Worm (Caenorhabditis elegans) whole organism, L1 larva: ENCODE measurements around the gene T04C12.33.

Experiments used
- C16A3.4 ChIP-seq: fragments of 150-350 bp; optimal IDR thresholded peaks from 2 replicates; lab custom pipeline; 2014; ENCODE audit warnings: missing biosample characterization, missing genetic modification characterization
- C34B4.2 ChIP-seq: sonication (generic microtip); optimal IDR thresholded peaks from 2 replicates; lab custom pipeline; 2017; ENCODE audit warnings: mild to moderate bottlenecking, missing genetic modification characterization, missing compliant biosample characterization
- F16B12.6 ChIP-seq: fragments of 150-350 bp; optimal IDR thresholded peaks from 2 replicates; lab custom pipeline; 2014; ENCODE audit warnings: missing biosample characterization, missing genetic modification characterization
- alr-1 ChIP-seq: fragments of 200-800 bp; sonication (Bioruptor generic); optimal IDR thresholded peaks from 2 replicates; lab custom pipeline; 2018; ENCODE audit warnings: borderline replicate concordance, mild to moderate bottlenecking, missing genetic modification characterization, missing compliant biosample characterization
- aly-2 ChIP-seq: fragments of 150-350 bp; optimal IDR thresholded peaks from 2 replicates; lab custom pipeline; 2014; ENCODE audit warnings: missing biosample characterization, missing genetic modification characterization
- blmp-1 ChIP-seq: fragments of 150-350 bp; optimal IDR thresholded peaks from 2 replicates; lab custom pipeline; 2014; ENCODE audit warnings: missing biosample characterization, missing genetic modification characterization
- ceh-82 ChIP-seq, 3 experiments: fragments of 150-350 bp in 1 of 3; sonication (generic microtip) in 2 of 3; optimal IDR thresholded peaks; 2 replicates each; lab custom pipeline; 2014 to 2017; ENCODE audit warnings: missing biosample characterization in 3 of 3, missing genetic modification characterization in 3 of 3
- ceh-88 ChIP-seq: fragments of 200-800 bp; sonication (Bioruptor generic); IDR thresholded peaks from 2 replicates; pipeline ENCODE4 v1.3.6; 2022; ENCODE audit warnings: missing genetic modification characterization, missing compliant biosample characterization
- ceh-90 ChIP-seq: sonication (generic microtip); optimal IDR thresholded peaks from 2 replicates; lab custom pipeline; 2016; ENCODE audit warnings: missing genetic modification characterization, missing compliant biosample characterization
- ces-1 ChIP-seq: fragments of 150-350 bp; optimal IDR thresholded peaks from 2 replicates; lab custom pipeline; 2014; ENCODE audit warnings: missing biosample characterization, missing genetic modification reagents, missing genetic modification characterization
- dpl-1 ChIP-seq, 3 experiments: fragments of 150-350 bp in 2 of 3; sonication (generic microtip) in 1 of 3; optimal IDR thresholded peaks; 2 replicates each; lab custom pipeline; 2014 to 2017; ENCODE audit warnings: missing biosample characterization in 3 of 3, missing genetic modification characterization in 3 of 3, missing genetic modification reagents in 3 of 3
- dsc-1 ChIP-seq: sonication (generic microtip); optimal IDR thresholded peaks from 2 replicates; lab custom pipeline; 2016; ENCODE audit warnings: mild to moderate bottlenecking, missing genetic modification characterization, missing compliant biosample characterization
- efl-1 ChIP-seq, 4 experiments: fragments of 150-350 bp; optimal IDR thresholded peaks in 3 of 4; peaks in 1 of 4; 1 replicate in 1 of 4; 2 replicates in 3 of 4; lab custom pipeline; 2014; ENCODE audit warnings: missing biosample characterization in 2 of 4, missing genetic modification characterization in 2 of 4, missing genetic modification reagents in 2 of 4
- efl-3 ChIP-seq: fragments of 200-800 bp; sonication (Bioruptor generic); optimal IDR thresholded peaks from 2 replicates; lab custom pipeline; 2018; ENCODE audit warnings: mild to moderate bottlenecking, missing genetic modification characterization, missing compliant biosample characterization
- egl-27 ChIP-seq, 2 experiments: fragments of 150-350 bp in 1 of 2; sonication (generic microtip); optimal IDR thresholded peaks; 3 replicates each; lab custom pipeline; 2017 to 2018; ENCODE audit warnings: missing biosample characterization in 2 of 2, missing genetic modification characterization in 2 of 2, missing genetic modification reagents in 2 of 2
- elt-2 ChIP-seq: sonication (generic microtip); optimal IDR thresholded peaks from 2 replicates; lab custom pipeline; 2016; ENCODE audit warnings: missing genetic modification characterization, mild to moderate bottlenecking, inconsistent platforms, missing compliant biosample characterization, missing genetic modification reagents
- ets-5 ChIP-seq: fragments of 200-800 bp; sonication (Bioruptor generic); IDR thresholded peaks from 2 replicates; pipeline ENCODE4 v1.3.6; 2022; ENCODE audit warnings: missing genetic modification characterization, missing compliant biosample characterization
- fkh-10 ChIP-seq: sonication (generic microtip); optimal IDR thresholded peaks from 2 replicates; lab custom pipeline; 2017; ENCODE audit warnings: missing biosample characterization, missing genetic modification reagents, missing genetic modification characterization
- hlh-17 ChIP-seq: fragments of 200-800 bp; sonication (Bioruptor generic); optimal IDR thresholded peaks from 2 replicates; lab custom pipeline; 2018; ENCODE audit warnings: missing genetic modification characterization, mild to moderate bottlenecking, missing compliant biosample characterization, moderate library complexity, borderline replicate concordance
- hlh-4 ChIP-seq: sonication (generic microtip); optimal IDR thresholded peaks from 2 replicates; lab custom pipeline; 2016; ENCODE audit warnings: mild to moderate bottlenecking, missing genetic modification characterization, missing compliant biosample characterization
- hpl-2 ChIP-seq: fragments of 150-350 bp; optimal IDR thresholded peaks from 2 replicates; lab custom pipeline; 2014; ENCODE audit warnings: missing biosample characterization, missing genetic modification reagents, missing genetic modification characterization
- irx-1 ChIP-seq: sonication (generic microtip); optimal IDR thresholded peaks from 2 replicates; lab custom pipeline; 2016; ENCODE audit warnings: missing genetic modification characterization, missing compliant biosample characterization
- isw-1 ChIP-seq: fragments of 200-800 bp; sonication (Bioruptor generic); IDR thresholded peaks from 2 replicates; pipeline ENCODE4 v1.3.6; 2022; ENCODE audit warnings: missing genetic modification characterization, missing compliant biosample characterization
- lin-14 ChIP-seq: fragments of 200-800 bp; sonication (Bioruptor generic); optimal IDR thresholded peaks from 2 replicates; lab custom pipeline; 2018; ENCODE audit warnings: mild to moderate bottlenecking, missing genetic modification characterization, moderate library complexity, missing compliant biosample characterization
- lin-35 ChIP-seq, 2 experiments: fragments of 150-350 bp; optimal IDR thresholded peaks; 2 replicates each; lab custom pipeline; 2014; ENCODE audit warnings: missing biosample characterization in 2 of 2, missing genetic modification characterization in 2 of 2, missing genetic modification reagents in 2 of 2
- lir-3 ChIP-seq: sonication (generic microtip); optimal IDR thresholded peaks from 2 replicates; lab custom pipeline; 2016; ENCODE audit warnings: mild to moderate bottlenecking, missing genetic modification characterization, moderate library complexity, missing compliant biosample characterization; ENCODE audit not compliant: poor library complexity
- mdl-1 ChIP-seq, 2 experiments: fragments of 150-350 bp; optimal IDR thresholded peaks; 2 replicates each; lab custom pipeline; 2014 to 2017; ENCODE audit warnings: missing biosample characterization in 2 of 2, missing genetic modification characterization in 2 of 2, inconsistent platforms in 1 of 2
- mef-2 ChIP-seq: fragments of 150-350 bp; optimal IDR thresholded peaks from 2 replicates; lab custom pipeline; 2014; ENCODE audit warnings: missing biosample characterization, missing genetic modification characterization
- mep-1 ChIP-seq: fragments of 150-350 bp; optimal IDR thresholded peaks from 2 replicates; lab custom pipeline; 2014; ENCODE audit warnings: missing biosample characterization, missing genetic modification characterization
- nhr-12 ChIP-seq: sonication (generic microtip); optimal IDR thresholded peaks from 2 replicates; lab custom pipeline; 2017; ENCODE audit warnings: missing biosample characterization, missing genetic modification characterization
- nhr-19 ChIP-seq: fragments of 200-800 bp; sonication (Bioruptor generic); conservative IDR thresholded peaks from 2 replicates; pipeline ENCODE4 v1.3.6; 2022; ENCODE audit warnings: missing genetic modification characterization, missing compliant biosample characterization
- nhr-237 ChIP-seq: fragments of 150-350 bp; optimal IDR thresholded peaks from 2 replicates; lab custom pipeline; 2014; ENCODE audit warnings: missing biosample characterization, missing genetic modification characterization
- nhr-47 ChIP-seq: sonication (generic microtip); optimal IDR thresholded peaks from 2 replicates; lab custom pipeline; 2016; ENCODE audit warnings: mild to moderate bottlenecking, missing genetic modification characterization, moderate library complexity, missing compliant biosample characterization
- nhr-71 ChIP-seq: sonication (generic microtip); optimal IDR thresholded peaks from 2 replicates; lab custom pipeline; 2016; ENCODE audit warnings: mild to moderate bottlenecking, missing genetic modification characterization, moderate library complexity, missing compliant biosample characterization
- nhr-76 ChIP-seq: sonication (generic microtip); optimal IDR thresholded peaks from 2 replicates; lab custom pipeline; 2017; ENCODE audit warnings: missing biosample characterization, missing genetic modification characterization
- nhr-77 ChIP-seq: fragments of 150-350 bp; optimal IDR thresholded peaks from 2 replicates; lab custom pipeline; 2014; ENCODE audit warnings: missing biosample characterization, missing genetic modification characterization
- nhr-84 ChIP-seq: sonication (generic microtip); optimal IDR thresholded peaks from 2 replicates; lab custom pipeline; 2017; ENCODE audit warnings: missing biosample characterization, missing genetic modification characterization
- pax-3 ChIP-seq: fragments of 200-800 bp; sonication (Bioruptor generic); optimal IDR thresholded peaks from 2 replicates; lab custom pipeline; 2018; ENCODE audit warnings: mild to moderate bottlenecking, missing genetic modification characterization, moderate library complexity, missing compliant biosample characterization
- rnt-1 ChIP-seq: sonication (generic microtip); optimal IDR thresholded peaks from 2 replicates; lab custom pipeline; 2016; ENCODE audit warnings: mild to moderate bottlenecking, missing genetic modification characterization, moderate library complexity, missing compliant biosample characterization
- skn-1 ChIP-seq: fragments of 150-350 bp; optimal IDR thresholded peaks from 2 replicates; lab custom pipeline; 2014; ENCODE audit warnings: missing biosample characterization, missing genetic modification characterization
- snu-23 ChIP-seq: sonication (generic microtip); optimal IDR thresholded peaks from 2 replicates; lab custom pipeline; 2016; ENCODE audit warnings: missing genetic modification characterization, missing compliant biosample characterization
- sox-4 ChIP-seq: sonication (generic microtip); optimal IDR thresholded peaks from 2 replicates; lab custom pipeline; 2016; ENCODE audit warnings: missing genetic modification characterization, missing compliant biosample characterization
- sup-37 ChIP-seq: fragments of 200-800 bp; sonication (Bioruptor generic); optimal IDR thresholded peaks from 2 replicates; lab custom pipeline; 2018; ENCODE audit warnings: mild to moderate bottlenecking, missing genetic modification characterization, missing compliant biosample characterization
- swsn-7 ChIP-seq: sonication (generic microtip); optimal IDR thresholded peaks from 2 replicates; lab custom pipeline; 2016; ENCODE audit warnings: missing genetic modification characterization, missing compliant biosample characterization
- tbx-2 ChIP-seq: sonication (generic microtip); optimal IDR thresholded peaks from 2 replicates; lab custom pipeline; 2016; ENCODE audit warnings: missing genetic modification characterization, missing compliant biosample characterization
- unc-130 ChIP-seq: fragments of 150-350 bp; optimal IDR thresholded peaks from 2 replicates; lab custom pipeline; 2017; ENCODE audit warnings: missing biosample characterization, missing genetic modification characterization, inconsistent platforms
- unc-62 ChIP-seq: fragments of 150-350 bp; optimal IDR thresholded peaks from 2 replicates; lab custom pipeline; 2014; ENCODE audit warnings: missing biosample characterization, missing genetic modification reagents, missing genetic modification characterization
- unc-98 ChIP-seq: fragments of 200-800 bp; sonication (Bioruptor generic); IDR thresholded peaks from 2 replicates; pipeline ENCODE4 v1.3.6; 2022; ENCODE audit warnings: missing genetic modification characterization, missing compliant biosample characterization
- vab-15 ChIP-seq: sonication (generic microtip); optimal IDR thresholded peaks from 2 replicates; lab custom pipeline; 2017; ENCODE audit warnings: missing genotype, mild to moderate bottlenecking, missing genetic modification characterization, missing compliant biosample characterization

The T04C12.33 gene

DNA sequence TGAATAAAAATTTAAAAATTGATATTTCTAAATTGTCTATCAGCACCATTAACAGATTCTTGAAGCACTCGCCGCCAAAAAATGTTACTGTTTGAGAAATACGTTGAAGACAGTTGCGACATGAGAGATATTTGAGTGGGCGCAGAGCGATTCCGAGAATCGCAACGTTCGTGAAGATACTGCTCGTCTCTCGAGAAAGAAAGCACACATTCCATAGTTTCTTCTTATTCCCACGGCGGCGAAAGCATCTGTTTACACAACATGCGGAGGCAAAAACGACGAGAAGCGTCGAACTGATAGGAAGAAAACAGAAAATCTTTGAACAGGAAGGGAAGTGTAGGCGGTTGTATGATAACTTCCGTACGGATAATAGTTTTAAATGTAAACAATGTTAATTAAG is 30.5 kb downstream of the T04C12.33 start (continued):
- TF ChIP-seq unc-98 (GFP tag; lab: Robert Waterston, UW), result no peak
- no peak for TF ChIP-seq ceh-88
- peak; percentile 71 for TF ChIP-seq nhr-47
- no peak for TF ChIP-seq lin-35 (GFP tag; optimal IDR thresholded peaks at IDR 0.05; lab: Kevin White, UChicago)
- TF ChIP-seq irx-1 (tag; lab: Kevin White, UChicago), result peak; percentile 49
- no peak for TF ChIP-seq efl-3 (GFP tag; lab: Kevin White, UChicago)
- TF ChIP-seq nhr-77 (tag; lab: Kevin White, UChicago), result peak; percentile 78
- no peak for TF ChIP-seq pax-3 (tag; lab: Kevin White, UChicago)
- no peak for TF ChIP-seq isw-1 (GFP tag; lab: Robert Waterston, UW)
- no peak for TF ChIP-seq C34B4.2

DNA sequence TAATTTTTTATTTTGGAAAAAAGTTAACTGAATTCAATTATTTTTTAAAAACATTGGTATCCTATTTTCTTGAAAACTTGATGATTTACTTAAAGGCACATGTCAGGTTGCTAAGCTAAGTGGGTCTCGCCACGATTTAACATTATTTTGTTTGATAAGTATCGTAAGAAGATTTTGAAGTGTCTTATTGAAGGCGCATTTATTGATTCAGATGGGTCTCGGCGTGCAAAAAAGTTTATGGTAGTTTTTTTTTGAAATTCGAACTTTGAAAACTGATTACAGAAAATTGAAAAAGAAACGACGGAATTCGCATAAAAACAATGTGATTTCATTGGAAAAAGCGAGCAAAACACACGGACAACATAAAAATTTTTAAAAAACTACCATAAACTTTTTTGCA is 30.9 kb downstream of the T04C12.33 start:
- TF ChIP-seq mef-2 (tag; lab: Kevin White, UChicago) (no peak), tbx-2 (tag; lab: Kevin White, UChicago) (no peak), blmp-1 (tag; lab: Kevin White, UChicago) (no peak), alr-1 (no peak), lir-3 (no peak), nhr-76 (tag; lab: Kevin White, UChicago) (no peak), unc-130 (tag; lab: Kevin White, UChicago) (no peak), snu-23 (no peak), nhr-12 (no peak)

DNA sequence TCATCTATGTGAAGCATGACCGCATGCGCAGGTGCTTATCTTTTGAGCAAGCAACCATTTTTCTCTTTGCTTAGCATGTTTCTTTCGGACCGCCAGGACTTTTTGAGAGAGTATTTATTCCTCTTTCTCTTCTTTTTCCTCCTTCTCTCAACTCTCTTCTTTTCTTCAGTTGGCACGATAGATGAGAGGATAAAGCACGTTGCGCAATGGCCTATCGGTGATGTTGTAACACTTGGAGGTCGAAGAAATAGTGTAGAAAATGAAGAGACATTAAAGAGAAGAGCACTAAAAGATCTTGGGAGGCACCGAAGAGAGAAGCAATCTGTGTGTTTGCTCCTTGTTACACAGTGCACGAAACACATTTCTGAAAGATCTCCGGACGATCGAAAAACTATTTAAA is 31.7 kb downstream of the T04C12.33 start:
- TF ChIP-seq aly-2 (peak; percentile 32), irx-1 (tag; lab: Kevin White, UChicago) (peak; percentile 35), efl-1 (optimal IDR thresholded peaks at IDR 0.05; lab: Kevin White, UChicago) (peak; percentile 6 to 33), efl-1 (GFP tag; optimal IDR thresholded peaks at IDR 0.05 in 1 of 2; lab: Kevin White, UChicago) (peak in 1 of 2 experiments; percentile 44), hpl-2 (GFP tag; lab: Kevin White, UChicago) (no peak), lin-14 (GFP tag; lab: Kevin White, UChicago) (peak; percentile 92), ces-1 (GFP tag; lab: Kevin White, UChicago) (no peak), mep-1 (tag; lab: Kevin White, UChicago) (peak; percentile 49), lin-35 (GFP tag; optimal IDR thresholded peaks at IDR 0.05; lab: Kevin White, UChicago) (peak in 1 of 2 experiments; percentile 10), C34B4.2 (no peak), vab-15 (tag; lab: Kevin White, UChicago) (no peak), unc-62 (no peak), nhr-47 (peak; percentile 23), fkh-10 (no peak), nhr-237 (tag; lab: Kevin White, UChicago) (no peak), nhr-12 (no peak), sox-4 (no peak), elt-2 (tag; lab: Kevin White, UChicago) (no peak), ceh-82 (tag; optimal IDR thresholded peaks at IDR 0.05; lab: Kevin White, UChicago) (peak in 2 of 3 experiments; percentile 24 to 42), sup-37 (GFP tag; lab: Kevin White, UChicago) (peak; percentile 28), hlh-4 (tag; lab: Kevin White, UChicago) (no peak), F16B12.6 (tag; lab: Kevin White, UChicago) (no peak), dsc-1 (peak; percentile 79), skn-1 (tag; lab: Kevin White, UChicago) (no peak), ets-5 (no peak), ceh-90 (no peak), unc-130 (tag; lab: Kevin White, UChicago) (no peak), rnt-1 (tag; lab: Kevin White, UChicago) (peak; percentile 84), swsn-7 (tag; lab: Kevin White, UChicago) (peak; percentile 49), mdl-1 (tag; optimal IDR thresholded peaks at IDR 0.05; lab: Kevin White, UChicago) (peak in 1 of 2 experiments; percentile 70), nhr-84 (tag; lab: Kevin White, UChicago) (no peak), nhr-71 (tag; lab: Kevin White, UChicago) (peak; percentile 80), egl-27 (tag; optimal IDR thresholded peaks at IDR 0.05; lab: Kevin White, UChicago) (no peak), ceh-88 (no peak), hlh-17 (GFP tag; lab: Kevin White, UChicago) (no peak), nhr-19 (GFP tag; lab: Robert Waterston, UW) (peak; percentile 67), dpl-1 (GFP tag; optimal IDR thresholded peaks at IDR 0.05; lab: Kevin White, UChicago) (peak in 1 of 3 experiments; percentile 27), C16A3.4 (peak; percentile 11)
